Fruit fly (Drosophila melanogaster): ENCODE measurements around the gene cdm.

cdm gene

DNA sequence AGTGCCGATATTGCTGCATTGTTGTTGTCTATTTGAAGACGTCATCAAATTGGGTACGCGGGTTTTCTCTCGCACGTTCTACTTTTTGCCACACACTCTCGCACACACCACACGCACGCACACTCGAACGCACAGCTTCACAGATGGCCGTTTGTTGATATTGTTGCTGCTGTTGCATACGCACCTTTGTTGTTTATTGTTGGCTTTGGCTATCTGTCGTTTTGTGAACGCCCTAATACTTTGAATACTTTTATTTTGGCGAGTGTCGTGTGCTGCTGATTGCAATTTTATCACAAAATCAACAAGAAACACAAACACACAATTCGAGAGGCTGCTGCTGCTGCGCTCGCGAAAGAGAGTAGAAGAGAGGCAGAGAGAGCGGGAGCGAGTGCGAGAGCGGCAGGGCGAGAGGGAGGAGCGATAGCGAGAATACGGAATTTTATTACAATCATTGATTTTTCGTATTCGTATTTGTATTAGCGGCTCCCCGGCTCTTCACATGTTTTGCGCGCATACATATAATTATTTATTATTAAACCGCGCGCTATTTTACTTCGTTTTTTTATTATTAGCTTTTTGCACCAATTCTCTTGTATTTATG is 15.3 kb upstream of the cdm start (continued):
- TF ChIP-seq CG11504 (tag; optimal IDR thresholded peaks at IDR 0.05) (peak; percentile 26), CG2889 (GFP tag; IDR thresholded peaks at IDR 0.05) (no peak), Sry-δ (GFP tag; optimal IDR thresholded peaks at IDR 0.05) (no peak), CG1603 (tag; optimal IDR thresholded peaks at IDR 0.05) (peak; percentile 64), sd (tag; optimal IDR thresholded peaks at IDR 0.05) (peak; percentile 81), ssp (GFP tag; IDR thresholded peaks at IDR 0.05) (no peak), Dad (GFP tag; optimal IDR thresholded peaks at IDR 0.05) (peak; percentile 17), Bteb2 (GFP tag; optimal IDR thresholded peaks at IDR 0.05) (peak; percentile 1), CG2116 (GFP tag; optimal IDR thresholded peaks at IDR 0.05) (peak; percentile 47), peb (GFP tag; IDR thresholded peaks at IDR 0.05) (no peak), ci (GFP tag; IDR thresholded peaks at IDR 0.05) (no peak), Poxn (GFP tag; IDR thresholded peaks at IDR 0.05) (no peak), CG7963 (GFP tag; IDR thresholded peaks at IDR 0.05; ENCODE audit: partially characterized antibody) (no peak), CG10565 (GFP tag; optimal IDR thresholded peaks at IDR 0.05) (no peak), pros (GFP tag; optimal IDR thresholded peaks at IDR 0.05) (no peak), NC2β (GFP tag; optimal IDR thresholded peaks at IDR 0.05) (peak; percentile 20), C15 (GFP tag; IDR thresholded peaks at IDR 0.05) (no peak), Rfx (GFP tag; IDR thresholded peaks at IDR 0.05) (no peak), CG12155 (GFP tag; optimal IDR thresholded peaks at IDR 0.05) (peak; percentile 18), sna (GFP tag; IDR thresholded peaks at IDR 0.05; ENCODE audit: partially characterized antibody) (no peak), Mes4 (GFP tag; optimal IDR thresholded peaks at IDR 0.05) (peak; percentile 38), Six4 (GFP tag; optimal IDR thresholded peaks at IDR 0.05) (no peak), jing (GFP tag; optimal IDR thresholded peaks at IDR 0.05) (no peak), jigr1 (GFP tag; IDR thresholded peaks at IDR 0.05) (no peak), HLH4C (GFP tag; IDR thresholded peaks at IDR 0.05; ENCODE audit: partially characterized antibody) (no peak), CG13287 (GFP tag; IDR thresholded peaks at IDR 0.05; ENCODE audit: partially characterized antibody) (no peak), B-H2 (GFP tag; optimal IDR thresholded peaks at IDR 0.05) (peak; percentile 23), CG12942 (GFP tag; optimal IDR thresholded peaks at IDR 0.05) (peak; percentile 34), CG32767 (GFP tag; IDR thresholded peaks at IDR 0.05) (no peak), CoRest (tag; optimal IDR thresholded peaks at IDR 0.05) (peak; percentile 7), cad (GFP tag; optimal IDR thresholded peaks at IDR 0.05) (no peak), zfh2 (GFP tag; optimal IDR thresholded peaks at IDR 0.05) (no peak), gcm2 (GFP tag; optimal IDR thresholded peaks at IDR 0.05) (no peak), CG15514 (GFP tag; optimal IDR thresholded peaks at IDR 0.05) (peak; percentile 25), CG30403 (GFP tag; optimal IDR thresholded peaks at IDR 0.05) (no peak), Side (GFP tag; optimal IDR thresholded peaks at IDR 0.05) (peak; percentile 22), CG10431 (GFP tag; optimal IDR thresholded peaks at IDR 0.05) (no peak), Hand (GFP tag; optimal IDR thresholded peaks at IDR 0.05) (peak; percentile 49), CG15479 (GFP tag; optimal IDR thresholded peaks at IDR 0.05) (peak; percentile 98), CG34376 (GFP tag; optimal IDR thresholded peaks at IDR 0.05) (peak; percentile 30), yki (optimal IDR thresholded peaks at IDR 0.05) (peak; percentile 98), jumu (GFP tag; optimal IDR thresholded peaks at IDR 0.05) (peak; percentile 33), chm (GFP tag; IDR thresholded peaks at IDR 0.05) (no peak), CG43689 (GFP tag; IDR thresholded peaks at IDR 0.05) (no peak), CG1602 (GFP tag; optimal IDR thresholded peaks at IDR 0.05) (peak; percentile 4), ttk (GFP tag; IDR thresholded peaks at IDR 0.05) (no peak), CG10267 (tag; optimal IDR thresholded peaks at IDR 0.05) (peak; percentile 12), ase (GFP tag; IDR thresholded peaks at IDR 0.05) (no peak), BtbVII (GFP tag; optimal IDR thresholded peaks at IDR 0.05) (peak; percentile 70), Mrtf (GFP tag; IDR thresholded peaks at IDR 0.05) (no peak), NfI (GFP tag; optimal IDR thresholded peaks at IDR 0.05) (peak; percentile 28), CG14014 (GFP tag; IDR thresholded peaks at IDR 0.05) (no peak)
